Worm (Caenorhabditis elegans) whole organism, young adult: Measurements from ENCODE around the gene tiar-2.

Experiments used
- B0035.1 ChIP-seq: sonication (generic microtip); optimal IDR thresholded peaks from 2 replicates; lab custom pipeline; 2016; ENCODE audit warnings: missing genetic modification characterization, mild to moderate bottlenecking, missing compliant biosample characterization, missing genotype, missing genetic modification reagents
- B0261.1 ChIP-seq: sonication (generic microtip); optimal IDR thresholded peaks from 2 replicates; lab custom pipeline; 2016; ENCODE audit warnings: mild to moderate bottlenecking, missing genetic modification characterization, moderate library complexity, missing compliant biosample characterization
- F10E7.11 ChIP-seq: sonication (generic microtip); optimal IDR thresholded peaks from 2 replicates; lab custom pipeline; 2017; ENCODE audit warnings: mild to moderate bottlenecking, missing genetic modification characterization, moderate library complexity, missing compliant biosample characterization
- F23B12.7 ChIP-seq: sonication (generic microtip); optimal IDR thresholded peaks from 2 replicates; lab custom pipeline; 2017; ENCODE audit warnings: missing genetic modification characterization, mild to moderate bottlenecking, missing compliant biosample characterization, antibody characterized with exemption, moderate library complexity; ENCODE audit not compliant: insufficient read depth
- F39B2.1 ChIP-seq: fragments of 200-800 bp; sonication (Bioruptor generic); IDR thresholded peaks from 2 replicates; pipeline ENCODE4 v1.3.6; 2022; ENCODE audit warnings: missing genetic modification reagents, missing genetic modification characterization, missing compliant biosample characterization
- F49E8.2 ChIP-seq: sonication (generic microtip); optimal IDR thresholded peaks from 3 replicates; lab custom pipeline; 2017; ENCODE audit warnings: missing genetic modification characterization, mild to moderate bottlenecking, missing compliant biosample characterization, antibody characterized with exemption, moderate library complexity; ENCODE audit not compliant: insufficient read depth
- F52B5.7 ChIP-seq: sonication (generic microtip); optimal IDR thresholded peaks from 2 replicates; lab custom pipeline; 2016; ENCODE audit warnings: mild to moderate bottlenecking, missing genetic modification characterization, missing compliant biosample characterization
- F57A8.1 ChIP-seq: fragments of 200-800 bp; sonication (Bioruptor generic); optimal IDR thresholded peaks from 2 replicates; lab custom pipeline; 2018; ENCODE audit warnings: mild to moderate bottlenecking, missing genetic modification characterization, moderate library complexity, missing compliant biosample characterization
- K12H6.12 ChIP-seq: fragments of 200-800 bp; sonication (Bioruptor generic); optimal IDR thresholded peaks from 2 replicates; lab custom pipeline; 2018; ENCODE audit warnings: mild to moderate bottlenecking, missing genetic modification characterization, missing compliant biosample characterization
- Y53F4B.3 ChIP-seq: fragments of 200-800 bp; sonication (Bioruptor generic); IDR thresholded peaks from 2 replicates; pipeline ENCODE4 v1.3.6; 2022; ENCODE audit warnings: missing genetic modification reagents, missing genetic modification characterization, missing compliant biosample characterization
- Y67H2A.10 ChIP-seq: fragments of 200-800 bp; sonication (Bioruptor generic); conservative IDR thresholded peaks from 2 replicates; pipeline ENCODE4 v1.3.6; 2022; ENCODE audit warnings: missing genetic modification reagents, missing genetic modification characterization, missing compliant biosample characterization
- Y79H2A.3 ChIP-seq: fragments of 200-800 bp; sonication (Bioruptor generic); conservative IDR thresholded peaks from 2 replicates; pipeline ENCODE4 v1.3.6; 2022; ENCODE audit warnings: missing genetic modification reagents, missing genetic modification characterization, missing compliant biosample characterization
- ama-1 ChIP-seq, 3 experiments: fragments of 150-350 bp in 1 of 3; sonication (generic microtip) in 2 of 3; optimal IDR thresholded peaks; 2 replicates each; lab custom pipeline; 2014 to 2018; ENCODE audit warnings: missing biosample characterization in 2 of 3, missing genetic modification characterization in 2 of 3, missing genetic modification reagents in 2 of 3
- aptf-2 ChIP-seq: fragments of 200-800 bp; sonication (Bioruptor generic); conservative IDR thresholded peaks from 2 replicates; pipeline ENCODE4 v1.3.6; 2022; ENCODE audit warnings: missing genetic modification reagents, missing genetic modification characterization, missing compliant biosample characterization
- aptf-3 ChIP-seq: fragments of 200-800 bp; sonication (Bioruptor generic); IDR thresholded peaks from 2 replicates; pipeline ENCODE4 v1.3.6; 2022; ENCODE audit warnings: missing genetic modification characterization, missing compliant biosample characterization
- atf-7 ChIP-seq: sonication (generic microtip); optimal IDR thresholded peaks from 2 replicates; lab custom pipeline; 2017; ENCODE audit warnings: mild to moderate bottlenecking, missing genetic modification characterization, missing compliant biosample characterization
- chd-7 ChIP-seq: sonication (generic microtip); optimal IDR thresholded peaks from 2 replicates; lab custom pipeline; 2016; ENCODE audit warnings: mild to moderate bottlenecking, missing genetic modification characterization, moderate library complexity, missing compliant biosample characterization
- die-1 ChIP-seq: sonication (generic microtip); optimal IDR thresholded peaks from 2 replicates; lab custom pipeline; 2016; ENCODE audit warnings: missing genotype, mild to moderate bottlenecking, missing genetic modification characterization, missing compliant biosample characterization
- dox-1 ChIP-seq: fragments of 200-800 bp; sonication (Bioruptor generic); IDR thresholded peaks from 2 replicates; pipeline ENCODE4 v1.3.6; 2022; ENCODE audit warnings: missing genetic modification reagents, missing genetic modification characterization, missing compliant biosample characterization
- efl-1 ChIP-seq: fragments of 150-350 bp; optimal IDR thresholded peaks from 2 replicates; lab custom pipeline; 2014; ENCODE audit warnings: missing biosample characterization, missing genetic modification reagents, missing genetic modification characterization
- egrh-3 ChIP-seq: fragments of 200-800 bp; sonication (Bioruptor generic); IDR thresholded peaks from 2 replicates; pipeline ENCODE4 v1.3.6; 2022; ENCODE audit warnings: missing genetic modification reagents, missing genetic modification characterization, missing compliant biosample characterization
- him-1 ChIP-seq: sonication (generic microtip); optimal IDR thresholded peaks from 2 replicates; lab custom pipeline; 2016; ENCODE audit warnings: missing genotype, missing genetic modification reagents, missing genetic modification characterization, missing compliant biosample characterization
- hlh-12 ChIP-seq: sonication (generic microtip); optimal IDR thresholded peaks from 2 replicates; lab custom pipeline; 2016; ENCODE audit warnings: missing genetic modification characterization, missing compliant biosample characterization
- hrde-1 ChIP-seq: sonication (generic microtip); optimal IDR thresholded peaks from 2 replicates; lab custom pipeline; 2016; ENCODE audit warnings: missing genetic modification characterization, mild to moderate bottlenecking, missing compliant biosample characterization, moderate library complexity, missing genotype, missing genetic modification reagents, borderline replicate concordance
- lag-1 ChIP-seq: fragments of 200-800 bp; sonication (Bioruptor generic); IDR thresholded peaks from 2 replicates; pipeline ENCODE4 v1.3.6; 2022; ENCODE audit warnings: missing genetic modification reagents, missing genetic modification characterization, missing compliant biosample characterization
- let-607 ChIP-seq, 2 experiments: fragments of 200-800 bp in 1 of 2; sonication (Bioruptor generic) in 1 of 2; sonication (generic microtip) in 1 of 2; optimal IDR thresholded peaks; 2 replicates each; lab custom pipeline; 2016 to 2018; ENCODE audit warnings: mild to moderate bottlenecking in 2 of 2, missing compliant biosample characterization in 2 of 2, missing genetic modification characterization in 2 of 2, moderate library complexity in 2 of 2, missing genotype in 1 of 2
- lin-35 ChIP-seq, 3 experiments: fragments of 150-350 bp in 2 of 3; sonication (generic microtip) in 1 of 3; optimal IDR thresholded peaks; 2 replicates each; lab custom pipeline; 2014 to 2018; ENCODE audit warnings: missing biosample characterization in 3 of 3, missing genetic modification characterization in 3 of 3, missing genetic modification reagents in 3 of 3
- lin-40 ChIP-seq: sonication (generic microtip); optimal IDR thresholded peaks from 2 replicates; lab custom pipeline; 2016; ENCODE audit warnings: missing genetic modification characterization, mild to moderate bottlenecking, missing compliant biosample characterization, missing genotype, missing genetic modification reagents
- lir-1 ChIP-seq: fragments of 200-800 bp; sonication (Bioruptor generic); conservative IDR thresholded peaks from 2 replicates; pipeline ENCODE4 v1.3.6; 2022; ENCODE audit warnings: missing genetic modification reagents, missing genetic modification characterization, missing compliant biosample characterization
- madf-10 ChIP-seq: sonication (generic microtip); optimal IDR thresholded peaks from 2 replicates; lab custom pipeline; 2016; ENCODE audit warnings: mild to moderate bottlenecking, missing genetic modification characterization, missing compliant biosample characterization
- madf-6 ChIP-seq: fragments of 200-800 bp; sonication (Bioruptor generic); IDR thresholded peaks from 2 replicates; pipeline ENCODE4 v1.3.6; 2022; ENCODE audit warnings: missing genetic modification reagents, missing genetic modification characterization, missing compliant biosample characterization
- nhr-80 ChIP-seq: sonication (generic microtip); optimal IDR thresholded peaks from 2 replicates; lab custom pipeline; 2016; ENCODE audit warnings: missing genetic modification characterization, missing compliant biosample characterization
- pha-4 ChIP-seq: fragments of 150-350 bp; sonication (generic microtip); optimal IDR thresholded peaks from 2 replicates; lab custom pipeline; 2014; ENCODE audit warnings: missing biosample characterization, missing genetic modification reagents, missing genetic modification characterization
- rcor-1 ChIP-seq: fragments of 200-800 bp; sonication (Bioruptor generic); IDR thresholded peaks from 2 replicates; pipeline ENCODE4 v1.3.6; 2022; ENCODE audit warnings: missing genetic modification reagents, missing genetic modification characterization, missing compliant biosample characterization
- sdz-38 ChIP-seq: sonication (generic microtip); optimal IDR thresholded peaks from 2 replicates; lab custom pipeline; 2016; ENCODE audit warnings: missing genotype, missing genetic modification characterization, missing compliant biosample characterization
- snpc-1.3 ChIP-seq: sonication (generic microtip); optimal IDR thresholded peaks from 2 replicates; lab custom pipeline; 2017; ENCODE audit warnings: missing genetic modification characterization, mild to moderate bottlenecking, missing compliant biosample characterization, antibody characterized with exemption, moderate library complexity, missing genotype, missing genetic modification reagents; ENCODE audit not compliant: insufficient read depth
- snpc-3.4 ChIP-seq: sonication (generic microtip); optimal IDR thresholded peaks from 2 replicates; lab custom pipeline; 2017; ENCODE audit warnings: missing genetic modification characterization, mild to moderate bottlenecking, missing compliant biosample characterization, antibody characterized with exemption, moderate library complexity, missing genotype, missing genetic modification reagents
- somi-1 ChIP-seq: fragments of 200-800 bp; sonication (Bioruptor generic); optimal IDR thresholded peaks from 2 replicates; lab custom pipeline; 2018; ENCODE audit warnings: mild to moderate bottlenecking, missing genetic modification characterization, missing compliant biosample characterization
- tbp1 ChIP-seq: fragments of 200-800 bp; sonication (Bioruptor generic); optimal IDR thresholded peaks from 2 replicates; lab custom pipeline; 2018; ENCODE audit warnings: mild to moderate bottlenecking, missing genetic modification characterization, missing compliant biosample characterization
- tbx-9 ChIP-seq: sonication (generic microtip); optimal IDR thresholded peaks from 2 replicates; lab custom pipeline; 2016; ENCODE audit warnings: borderline replicate concordance, missing genetic modification characterization, inconsistent platforms, missing compliant biosample characterization
- xnd-1 ChIP-seq: sonication (generic microtip); optimal IDR thresholded peaks from 2 replicates; lab custom pipeline; 2016; ENCODE audit warnings: missing genotype, missing genetic modification reagents, missing genetic modification characterization, missing compliant biosample characterization
- zfh-2 ChIP-seq: fragments of 200-800 bp; sonication (Bioruptor generic); conservative IDR thresholded peaks from 2 replicates; pipeline ENCODE4 v1.3.6; 2022; ENCODE audit warnings: missing genetic modification reagents, missing genetic modification characterization, missing compliant biosample characterization
- ztf-18 ChIP-seq: sonication (generic microtip); optimal IDR thresholded peaks from 2 replicates; lab custom pipeline; 2016; ENCODE audit warnings: missing genotype, mild to moderate bottlenecking, missing genetic modification characterization, missing compliant biosample characterization
- ztf-28 ChIP-seq: fragments of 200-800 bp; sonication (Bioruptor generic); IDR thresholded peaks from 2 replicates; pipeline ENCODE4 v1.3.6; 2022; ENCODE audit warnings: missing genetic modification reagents, missing genetic modification characterization, missing compliant biosample characterization
- ztf-3 ChIP-seq: fragments of 200-800 bp; sonication (Bioruptor generic); optimal IDR thresholded peaks from 2 replicates; lab custom pipeline; 2018; ENCODE audit warnings: mild to moderate bottlenecking, missing genetic modification characterization, missing compliant biosample characterization

The tiar-2 gene

ce11 chrII:12806602-12807182 lies 38.2 kb downstream of the tiar-2 start, which contains the start of gene spds-1:
spds-1 (plus strand) TSS chrII:12806899.
- TF ChIP-seq chd-7 (tag; lab: Kevin White, UChicago) (no peak), nhr-80 (tag; lab: Kevin White, UChicago) (peak; percentile 28), aptf-2 (no peak), lir-1 (GFP tag; lab: Robert Waterston, UW) (no peak), F39B2.1 (GFP tag; lab: Robert Waterston, UW) (no peak), zfh-2 (peak; percentile 68)

- TF ChIP-seq tbp1 (peak; percentile 17), Y53F4B.3 (GFP tag; lab: Robert Waterston, UW) (no peak), K12H6.12 (tag; lab: Kevin White, UChicago) (no peak), ama-1 (optimal IDR thresholded peaks at IDR 0.05; lab: Kevin White, UChicago) (no peak), ama-1 (GFP tag; optimal IDR thresholded peaks at IDR 0.05; lab: Kevin White, UChicago) (no peak), F57A8.1 (no peak), nhr-80 (tag; lab: Kevin White, UChicago) (no peak), xnd-1 (tag; lab: Kevin White, UChicago) (peak; percentile 92), somi-1 (GFP tag; lab: Kevin White, UChicago) (no peak), lag-1 (GFP tag; lab: Robert Waterston, UW) (no peak), F23B12.7 (no peak), snpc-3.4 (tag; lab: Kevin White, UChicago) (peak; percentile 40), ztf-18 (tag; lab: Kevin White, UChicago) (no peak), F10E7.11 (tag; lab: Kevin White, UChicago) (no peak), madf-6 (GFP tag; lab: Robert Waterston, UW) (peak; percentile 90), madf-10 (tag; lab: Kevin White, UChicago) (no peak), atf-7 (tag; lab: Kevin White, UChicago) (no peak), lin-35 (GFP tag; optimal IDR thresholded peaks at IDR 0.05; lab: Kevin White, UChicago) (no peak), hrde-1 (no peak), efl-1 (GFP tag; lab: Kevin White, UChicago) (peak; percentile 30), lin-40 (tag; lab: Kevin White, UChicago) (no peak), hlh-12 (tag; lab: Kevin White, UChicago) (no peak), Y79H2A.3 (GFP tag; lab: Robert Waterston, UW) (no peak), let-607 (tag; optimal IDR thresholded peaks at IDR 0.05; lab: Kevin White, UChicago) (no peak), B0035.1 (tag; lab: Kevin White, UChicago) (no peak), rcor-1 (GFP tag; lab: Robert Waterston, UW) (no peak), chd-7 (tag; lab: Kevin White, UChicago) (no peak), egrh-3 (no peak), aptf-2 (no peak), B0261.1 (no peak), ztf-3 (GFP tag; lab: Kevin White, UChicago) (no peak), Y67H2A.10 (GFP tag; lab: Robert Waterston, UW) (no peak), snpc-1.3 (tag; lab: Kevin White, UChicago) (no peak), ztf-28 (GFP tag; lab: Robert Waterston, UW) (no peak), sdz-38 (tag; lab: Kevin White, UChicago) (no peak), aptf-3 (GFP tag; lab: Robert Waterston, UW) (no peak), F52B5.7 (no peak), die-1 (tag; lab: Kevin White, UChicago) (no peak), F49E8.2 (tag; lab: Kevin White, UChicago) (peak; percentile 20), pha-4 (tag; lab: Kevin White, UChicago) (no peak), dox-1 (GFP tag; lab: Robert Waterston, UW) (no peak), tbx-9 (tag; lab: Kevin White, UChicago) (no peak), him-1 (tag; lab: Kevin White, UChicago) (peak; percentile 13)
Measured at ce11 chrII:12808746-12809145, 40.3 kb downstream of the tiar-2 start.
